Worm (Caenorhabditis elegans): ENCODE data around the gene ecps-1.

The ecps-1 gene

ce11 chrIII:10427882-10428281 is 32.5 kb downstream of the ecps-1 start, which contains the start of gene prp-3:
prp-3 (minus strand) TSS chrIII:10427982.
- TF ChIP-seq B0310.2 (tag; optimal IDR thresholded peaks at IDR 0.05) (no peak), flt-1 (GFP tag; IDR thresholded peaks at IDR 0.05) (no peak), tbx-37 (GFP tag; conservative IDR thresholded peaks at IDR 0.05) (no peak), tra-4 (tag; optimal IDR thresholded peaks at IDR 0.05) (no peak), ama-1 (optimal IDR thresholded peaks at IDR 0.05) (no peak), sea-1 (GFP tag; conservative IDR thresholded peaks at IDR 0.05) (no peak)

DNA sequence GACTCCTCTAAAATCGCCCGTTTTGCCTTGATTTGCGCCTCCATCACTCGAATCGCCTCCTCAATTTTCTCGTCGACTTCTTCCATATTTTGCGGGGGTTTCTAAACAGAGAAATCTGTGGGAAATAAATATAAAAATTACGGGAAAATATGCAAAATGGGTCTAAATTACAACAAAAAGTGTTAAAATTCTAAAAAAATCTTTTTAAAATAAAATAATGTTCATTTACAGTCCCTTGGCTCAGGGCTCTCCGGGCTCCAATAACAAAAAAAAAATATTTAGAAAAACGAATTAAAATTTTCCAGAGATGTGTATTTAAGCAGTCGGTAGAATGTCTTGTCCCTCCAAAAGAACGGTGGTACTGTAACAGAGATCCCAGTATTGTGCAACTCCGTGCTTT is 36.4 kb downstream of the ecps-1 start, which contains the start of gene M03C11.6:
Gene M03C11.6, minus strand, starts transcription at position 101 of the 400 bp plus-strand sequence.
- no peak for TF ChIP-seq B0310.2 (tag; optimal IDR thresholded peaks at IDR 0.05)
- TF ChIP-seq hmbx-1 (tag; optimal IDR thresholded peaks at IDR 0.05) = no peak
- TF ChIP-seq hnd-1 (tag; optimal IDR thresholded peaks at IDR 0.05) = no peak
- TF ChIP-seq ets-7 (tag; optimal IDR thresholded peaks at IDR 0.05) = no peak
- TF ChIP-seq pes-1 (GFP tag; IDR thresholded peaks at IDR 0.05) = no peak
- TF ChIP-seq tbx-37 (GFP tag; conservative IDR thresholded peaks at IDR 0.05) = no peak
- TF ChIP-seq scrt-1 (GFP tag; IDR thresholded peaks at IDR 0.05) = no peak
- no peak for TF ChIP-seq hmg-4 (GFP tag; optimal IDR thresholded peaks at IDR 0.05)
- TF ChIP-seq F13C5.2 (tag; optimal IDR thresholded peaks at IDR 0.05) = no peak
- TF ChIP-seq flt-1 (GFP tag; IDR thresholded peaks at IDR 0.05) = no peak
- TF ChIP-seq ceh-13 (GFP tag; optimal IDR thresholded peaks at IDR 0.05) = no peak
- no peak for TF ChIP-seq tbx-11 (GFP tag; IDR thresholded peaks at IDR 0.05)
- no peak for TF ChIP-seq sea-1 (GFP tag; conservative IDR thresholded peaks at IDR 0.05)
- no peak for TF ChIP-seq ama-1 (optimal IDR thresholded peaks at IDR 0.05)
- TF ChIP-seq aly-1 (tag; optimal IDR thresholded peaks at IDR 0.05) = no peak

ce11 chrIII:10421680-10422079 is 38.7 kb downstream of the ecps-1 start:
- TF ChIP-seq sea-1 (GFP tag; conservative IDR thresholded peaks at IDR 0.05) (no peak), ama-1 (optimal IDR thresholded peaks at IDR 0.05) (no peak), B0310.2 (tag; optimal IDR thresholded peaks at IDR 0.05) (no peak), tra-4 (tag; optimal IDR thresholded peaks at IDR 0.05) (no peak), hnd-1 (tag; optimal IDR thresholded peaks at IDR 0.05) (no peak), flt-1 (GFP tag; IDR thresholded peaks at IDR 0.05) (no peak), aly-1 (tag; optimal IDR thresholded peaks at IDR 0.05) (no peak), ets-7 (tag; optimal IDR thresholded peaks at IDR 0.05) (no peak), pes-1 (GFP tag; IDR thresholded peaks at IDR 0.05) (no peak), hmg-4 (GFP tag; optimal IDR thresholded peaks at IDR 0.05) (no peak), scrt-1 (GFP tag; IDR thresholded peaks at IDR 0.05) (no peak), F13C5.2 (tag; optimal IDR thresholded peaks at IDR 0.05) (no peak)

DNA sequence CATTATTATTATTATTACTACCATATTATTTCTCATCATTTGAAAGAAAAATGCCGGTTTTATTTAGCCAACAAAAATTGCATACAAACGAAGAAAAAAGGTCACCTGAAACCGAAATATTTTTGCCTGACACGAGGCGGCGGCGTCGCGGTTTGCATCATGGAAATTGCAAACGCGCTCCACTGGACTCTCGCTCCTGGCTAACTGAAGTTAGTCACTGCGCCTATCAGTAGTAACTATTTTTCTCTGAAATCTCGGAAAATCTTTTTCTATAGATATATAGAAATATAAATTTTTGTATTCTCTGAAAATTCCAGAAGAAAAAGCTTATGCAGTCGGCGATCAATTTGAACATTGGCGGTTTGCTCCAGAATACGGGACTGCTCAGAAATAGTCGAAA is 44.5 kb downstream of the ecps-1 start, which contains the start of gene ymel-1:
Gene ymel-1, plus strand, starts transcription at position 318 of the 400 bp plus-strand sequence.
- peak; percentile 29 for TF ChIP-seq hmg-4 (GFP tag; optimal IDR thresholded peaks at IDR 0.05)
- TF ChIP-seq F13C5.2 (tag; optimal IDR thresholded peaks at IDR 0.05) = no peak
- no peak for TF ChIP-seq ets-7 (tag; optimal IDR thresholded peaks at IDR 0.05)
- TF ChIP-seq pes-1 (GFP tag; IDR thresholded peaks at IDR 0.05) = 0 out of 2 replicates have a peak, but pooled peaks have one; percentile 14

DNA sequence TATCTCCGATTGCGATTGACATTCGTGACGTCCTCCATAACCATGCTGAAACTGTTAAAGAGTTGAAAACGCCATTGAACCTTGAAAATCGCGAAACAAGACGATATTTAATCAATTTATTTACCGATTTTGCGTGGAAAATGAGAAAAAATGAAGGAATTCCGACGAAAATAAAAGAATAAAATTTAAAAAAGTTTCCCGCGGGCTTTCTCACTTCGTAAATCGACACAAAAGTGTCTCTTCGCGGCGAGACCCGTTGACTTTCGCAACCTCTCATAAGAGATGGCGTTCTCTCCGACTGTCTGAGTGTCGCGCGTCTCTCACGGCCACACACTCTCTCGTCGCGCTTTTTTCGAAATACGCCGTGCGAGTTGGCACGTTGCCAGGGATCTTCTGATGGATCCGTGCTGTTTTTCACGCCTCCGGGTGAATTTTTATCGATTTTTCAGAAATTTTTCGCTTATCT is 53.1 kb downstream of the ecps-1 start, which contains the start of gene hat-1:
Gene hat-1, minus strand, starts transcription at position 51 of the 466 bp plus-strand sequence.
- TF ChIP-seq tbx-11 (GFP tag; IDR thresholded peaks at IDR 0.05) (no peak), pes-1 (GFP tag; IDR thresholded peaks at IDR 0.05) (no peak), sea-1 (GFP tag; conservative IDR thresholded peaks at IDR 0.05) (no peak)

ce11 chrIII:10404918-10405317 is 55.4 kb downstream of the ecps-1 start, which contains the start of the genes M03C11.3 and chl-1:
M03C11.3 (plus strand) TSS chrIII:10405070.
chl-1 (minus strand) TSS chrIII:10405240.
- TF ChIP-seq sea-1 (GFP tag; conservative IDR thresholded peaks at IDR 0.05) = no peak
- no peak for TF ChIP-seq hmbx-1 (tag; optimal IDR thresholded peaks at IDR 0.05)
- no peak for TF ChIP-seq flt-1 (GFP tag; IDR thresholded peaks at IDR 0.05)
- no peak for TF ChIP-seq scrt-1 (GFP tag; IDR thresholded peaks at IDR 0.05)
- no peak for TF ChIP-seq ets-7 (tag; optimal IDR thresholded peaks at IDR 0.05)
- no peak for TF ChIP-seq ama-1 (optimal IDR thresholded peaks at IDR 0.05)
- no peak for TF ChIP-seq hmg-4 (GFP tag; optimal IDR thresholded peaks at IDR 0.05)
- no peak for TF ChIP-seq hnd-1 (tag; optimal IDR thresholded peaks at IDR 0.05)
- TF ChIP-seq ceh-36 (tag; optimal IDR thresholded peaks at IDR 0.05) = no peak
- TF ChIP-seq pes-1 (GFP tag; IDR thresholded peaks at IDR 0.05) = no peak
- TF ChIP-seq tbx-11 (GFP tag; IDR thresholded peaks at IDR 0.05) = no peak
- no peak for TF ChIP-seq tra-4 (tag; optimal IDR thresholded peaks at IDR 0.05)
- no peak for TF ChIP-seq aly-1 (tag; optimal IDR thresholded peaks at IDR 0.05)
- no peak for TF ChIP-seq F13C5.2 (tag; optimal IDR thresholded peaks at IDR 0.05)

Data from whole organism, early embryonic.